Worm (Caenorhabditis elegans) whole organism, dauer: ENCODE data around the gene C18G1.7.

ENCODE experiments used
- unc-62 ChIP-seq: sonication (generic microtip); optimal IDR thresholded peaks from 2 replicates; lab custom pipeline; 2017; ENCODE audit warnings: missing biosample characterization, missing genetic modification reagents, missing genetic modification characterization

Gene C18G1.7

DNA sequence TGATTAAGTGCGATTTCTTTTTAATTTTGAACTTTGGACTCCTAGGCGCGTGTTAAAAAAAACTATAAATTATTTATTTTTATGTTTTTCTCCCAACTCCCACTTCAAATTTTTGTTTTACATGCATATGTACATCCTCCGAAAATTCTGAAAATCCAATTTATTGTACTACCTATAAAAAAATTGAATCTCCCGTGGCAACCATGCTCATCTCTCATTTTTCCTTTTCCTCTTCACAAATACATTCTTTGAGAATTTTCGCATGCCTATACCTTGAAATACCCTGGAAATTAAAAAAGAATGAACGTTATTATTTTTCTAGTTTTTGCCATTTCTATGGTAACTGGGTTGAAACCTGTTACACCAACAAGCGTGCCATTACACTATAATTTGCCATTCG, 43.5 kb downstream of the C18G1.7 start, which contains the start of gene R02F11.10:
Gene R02F11.10 (plus strand): TSS at position 301 of the 400 bp plus-strand sequence.
- TF ChIP-seq unc-62 (GFP tag; lab: Kevin White, UChicago): no peak

DNA sequence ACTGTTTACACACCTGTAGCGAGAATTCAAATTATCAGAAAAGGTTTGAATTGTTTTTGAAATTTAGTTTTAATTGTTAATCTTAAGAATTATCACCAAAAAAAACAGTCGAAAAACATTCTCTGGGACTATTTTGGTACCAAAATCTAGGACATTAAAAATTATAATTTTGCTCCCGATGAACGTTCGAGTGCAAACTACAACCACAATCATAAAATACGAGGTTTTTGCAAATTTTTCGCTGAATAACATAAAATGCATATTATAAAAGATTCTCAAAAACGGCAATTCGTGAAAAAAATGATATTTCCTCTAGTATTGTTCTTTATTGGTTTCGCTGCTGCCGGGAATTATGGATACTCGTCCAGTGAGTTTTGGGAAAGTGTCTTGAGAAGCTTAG, 45.0 kb downstream of the C18G1.7 start, which contains the start of gene R02F11.12:
Gene R02F11.12 (plus strand): TSS at position 301 of the 400 bp plus-strand sequence.
- no peak for TF ChIP-seq unc-62 (GFP tag; lab: Kevin White, UChicago)

DNA sequence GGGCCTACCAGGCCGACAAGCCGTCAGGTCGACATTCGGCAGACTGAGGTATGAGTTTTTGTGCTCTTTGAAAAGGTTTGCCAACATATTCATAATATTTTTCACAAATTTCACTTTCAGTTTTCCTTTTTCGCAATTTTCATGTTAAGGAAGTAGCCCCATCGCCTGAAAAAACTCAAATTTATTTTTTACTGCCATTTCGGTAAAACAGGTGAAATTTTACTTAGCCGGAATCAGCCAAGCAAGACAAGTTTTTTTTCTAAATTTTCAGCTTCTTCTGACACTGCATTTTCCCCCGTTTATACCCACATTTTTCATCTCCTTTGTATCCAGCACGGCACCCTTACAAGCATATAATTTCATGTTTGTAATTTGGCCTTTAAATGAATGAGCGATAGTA, 46.2 kb downstream of the C18G1.7 start, which contains the start of gene R02F11.11:
Gene R02F11.11 (plus strand): TSS at position 301 of the 400 bp plus-strand sequence.
- TF ChIP-seq unc-62 (GFP tag; lab: Kevin White, UChicago): no peak

DNA sequence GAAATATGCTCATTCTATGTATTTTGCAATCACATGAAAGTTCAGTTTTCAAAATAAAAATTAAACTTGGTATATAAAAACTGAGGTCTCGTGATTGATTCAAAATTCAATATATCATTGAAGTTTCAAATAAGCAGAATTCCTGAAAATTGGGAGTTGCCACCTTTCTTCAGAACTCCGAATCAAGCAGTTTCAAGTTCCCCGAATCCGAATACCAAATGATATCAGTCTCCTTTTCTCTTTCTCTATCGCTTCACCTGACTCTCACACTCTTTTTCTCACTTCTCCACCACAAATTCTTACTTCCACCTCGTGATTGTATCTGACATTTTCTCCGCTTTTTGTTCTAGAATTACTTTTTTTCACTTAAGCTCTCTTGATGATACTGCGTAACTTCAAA, 48.9 kb downstream of the C18G1.7 start, which contains the start of gene R02F11.2:
Gene R02F11.2 (plus strand): TSS at position 292 of the 400 bp plus-strand sequence.
- TF ChIP-seq unc-62 (GFP tag; lab: Kevin White, UChicago): no peak
